Fruit fly (Drosophila melanogaster): ENCODE measurements around the gene CG7298.

Gene CG7298

DNA sequence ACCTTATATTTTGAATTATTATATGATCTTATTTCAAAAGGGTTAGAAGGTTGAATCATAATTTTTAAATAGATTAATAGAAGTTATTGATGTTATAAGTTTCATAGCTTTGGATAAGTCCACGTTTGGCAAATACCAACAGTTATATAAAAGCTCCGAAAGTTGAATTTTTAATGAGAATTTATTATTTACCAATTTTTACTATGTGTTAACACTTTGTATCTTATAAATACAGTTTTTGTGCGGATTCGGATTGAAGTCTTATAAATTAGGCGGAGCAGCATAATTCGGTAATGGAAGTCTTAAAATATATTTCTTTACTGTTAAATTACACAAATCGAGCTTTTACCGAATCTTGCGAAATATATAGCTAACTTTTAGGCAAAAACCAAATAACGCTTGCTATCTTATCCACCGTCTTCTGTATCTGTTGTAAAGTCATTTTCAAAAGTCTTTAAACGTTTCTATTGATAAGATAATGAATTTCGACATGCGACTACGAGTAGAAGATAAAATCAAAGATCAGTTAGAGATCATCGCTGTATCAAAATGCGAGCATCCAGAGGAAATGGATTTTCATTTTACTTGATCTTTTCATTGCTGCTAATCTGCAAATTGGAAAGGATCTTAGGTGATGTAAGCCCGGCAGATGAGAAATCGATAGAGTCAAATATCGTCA is 3.8 kb downstream of the CG7298 start, which contains the start of gene CG42833:
Gene CG42833, plus strand, starts transcription at position 525 of the 679 bp plus-strand sequence.
- no peak for TF ChIP-seq CG17806 (tag; optimal IDR thresholded peaks at IDR 0.05)

DNA sequence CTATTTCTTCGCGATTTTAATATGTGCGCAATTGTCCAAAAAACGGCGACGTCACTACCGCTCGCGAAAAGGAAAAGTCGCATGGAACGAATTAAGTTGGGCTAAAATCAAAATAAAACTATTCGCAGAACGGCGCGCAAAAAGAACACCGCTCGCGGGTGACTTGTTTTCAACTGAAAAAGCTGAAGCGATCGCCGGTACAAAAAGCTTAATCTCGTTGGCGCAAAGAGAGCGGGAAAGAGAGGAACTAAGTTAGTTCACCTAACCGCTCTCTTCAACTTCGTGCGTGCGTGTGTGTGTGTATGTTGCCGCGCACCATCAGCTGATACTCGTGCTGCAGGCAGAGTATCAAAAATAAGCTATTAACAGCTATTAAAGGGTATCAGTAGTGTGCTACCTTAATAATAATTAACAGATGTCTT is 5.3 kb downstream of the CG7298 start, which contains the start of gene CG42674:
Gene CG42674, minus strand, starts transcription at position 180 of the 422 bp plus-strand sequence.
- TF ChIP-seq Pif1B (GFP tag; optimal IDR thresholded peaks at IDR 0.05) (peak; percentile 30), CG8159 (tag; optimal IDR thresholded peaks at IDR 0.05) (no peak), Pif1A (GFP tag; optimal IDR thresholded peaks at IDR 0.05) (no peak), CG10348 (GFP tag; IDR thresholded peaks at IDR 0.05) (no peak), CG17806 (tag; optimal IDR thresholded peaks at IDR 0.05) (no peak), CG32121 (GFP tag; IDR thresholded peaks at IDR 0.05) (no peak), rn (GFP tag; IDR thresholded peaks at IDR 0.05) (no peak), gl (tag; optimal IDR thresholded peaks at IDR 0.05) (no peak), EcR (GFP tag; optimal IDR thresholded peaks at IDR 0.05) (no peak), CG13204 (GFP tag; optimal IDR thresholded peaks at IDR 0.05) (no peak), CG8301 (tag; optimal IDR thresholded peaks at IDR 0.05) (no peak), fd96Ca (GFP tag; IDR thresholded peaks at IDR 0.05) (no peak), CG4496 (GFP tag; IDR thresholded peaks at IDR 0.05) (peak; percentile 54; the same call in 1 of the 3 replicates), CG9948 (tag; optimal IDR thresholded peaks at IDR 0.05) (no peak), CG14655 (GFP tag; optimal IDR thresholded peaks at IDR 0.05) (no peak), D1 (tag; optimal IDR thresholded peaks at IDR 0.05) (no peak)

DNA sequence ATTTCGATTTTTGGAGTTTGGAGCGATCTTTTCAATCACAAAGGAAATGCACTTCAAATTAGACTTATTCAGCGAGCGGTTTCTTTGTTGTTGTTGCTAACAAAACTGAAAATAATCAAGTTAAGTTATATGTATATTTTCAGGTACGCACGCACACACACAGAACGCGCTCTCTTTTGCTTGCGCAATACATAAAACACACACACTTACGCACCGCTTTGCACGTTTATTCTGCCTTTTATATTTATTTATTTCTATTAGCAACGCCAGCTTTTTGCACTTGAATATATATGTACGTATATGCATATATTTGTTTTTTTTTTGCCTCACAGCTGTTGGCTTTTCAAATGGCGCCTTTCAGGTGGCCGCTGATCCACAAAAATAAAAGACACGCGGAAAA is 5.8 kb downstream of the CG7298 start:
- TF ChIP-seq fd96Ca (GFP tag; IDR thresholded peaks at IDR 0.05), result 0 out of 3 replicates have a peak, but pooled peaks have one; percentile 12
- TF ChIP-seq CG13204 (GFP tag; optimal IDR thresholded peaks at IDR 0.05), result no peak
- TF ChIP-seq CG17806 (tag; optimal IDR thresholded peaks at IDR 0.05), result no peak
- no peak for TF ChIP-seq Pif1B (GFP tag; optimal IDR thresholded peaks at IDR 0.05)

dm6 chr3L:20197213-20197612 is 6.3 kb downstream of the CG7298 start:
- TF ChIP-seq CG8159 (tag; optimal IDR thresholded peaks at IDR 0.05) (no peak), CG10348 (GFP tag; IDR thresholded peaks at IDR 0.05) (no peak), CG14655 (GFP tag; optimal IDR thresholded peaks at IDR 0.05) (no peak), CG34367 (tag; optimal IDR thresholded peaks at IDR 0.05) (no peak), CG32121 (GFP tag; IDR thresholded peaks at IDR 0.05) (no peak), Pif1A (GFP tag; optimal IDR thresholded peaks at IDR 0.05) (no peak), Ets98B (GFP tag; IDR thresholded peaks at IDR 0.05) (no peak), D1 (tag; optimal IDR thresholded peaks at IDR 0.05) (no peak), Snoo (tag; optimal IDR thresholded peaks at IDR 0.05) (no peak), CG15710 (tag; optimal IDR thresholded peaks at IDR 0.05) (no peak)

dm6 chr3L:20196321-20196720 is 7.2 kb downstream of the CG7298 start:
- no peak for TF ChIP-seq CG15710 (tag; optimal IDR thresholded peaks at IDR 0.05)
- no peak for TF ChIP-seq rn (GFP tag; IDR thresholded peaks at IDR 0.05)
- TF ChIP-seq CG13204 (GFP tag; optimal IDR thresholded peaks at IDR 0.05), result no peak
- TF ChIP-seq CG8301 (tag; optimal IDR thresholded peaks at IDR 0.05), result no peak

dm6 chr3L:20195875-20196274 is 7.6 kb downstream of the CG7298 start:
- peak; percentile 86 for TF ChIP-seq CG17806 (tag; optimal IDR thresholded peaks at IDR 0.05)
- peak; percentile 92 for TF ChIP-seq CG14655 (GFP tag; optimal IDR thresholded peaks at IDR 0.05)
- peak; percentile 85 for TF ChIP-seq CG8159 (tag; optimal IDR thresholded peaks at IDR 0.05)
- TF ChIP-seq CG13204 (GFP tag; optimal IDR thresholded peaks at IDR 0.05), result peak; percentile 48
- peak; percentile 91 for TF ChIP-seq CG8301 (tag; optimal IDR thresholded peaks at IDR 0.05)
- peak; percentile 85 for TF ChIP-seq CG34367 (tag; optimal IDR thresholded peaks at IDR 0.05)
- TF ChIP-seq Pif1A (GFP tag; optimal IDR thresholded peaks at IDR 0.05), result peak; percentile 90
- peak; percentile 90 for TF ChIP-seq CG4496 (GFP tag; IDR thresholded peaks at IDR 0.05)
- TF ChIP-seq CG12605 (GFP tag; IDR thresholded peaks at IDR 0.05), result peak; percentile 78
- TF ChIP-seq gl (tag; optimal IDR thresholded peaks at IDR 0.05), result peak; percentile 67
- TF ChIP-seq Pif1B (GFP tag; optimal IDR thresholded peaks at IDR 0.05), result peak; percentile 86
- TF ChIP-seq Snoo (tag; optimal IDR thresholded peaks at IDR 0.05), result peak; percentile 2
- peak; percentile 83 for TF ChIP-seq CG9948 (tag; optimal IDR thresholded peaks at IDR 0.05)
- peak; percentile 73 for TF ChIP-seq D1 (tag; optimal IDR thresholded peaks at IDR 0.05)
- TF ChIP-seq fd96Ca (GFP tag; IDR thresholded peaks at IDR 0.05), result peak; percentile 94
- TF ChIP-seq CG15710 (tag; optimal IDR thresholded peaks at IDR 0.05), result peak; percentile 88
- TF ChIP-seq CG10348 (GFP tag; IDR thresholded peaks at IDR 0.05), result peak; percentile 50; the same call in 1 of the 2 replicates
- peak; percentile 88 for TF ChIP-seq Ets98B (GFP tag; IDR thresholded peaks at IDR 0.05)
- peak; percentile 81 for TF ChIP-seq CG32121 (GFP tag; IDR thresholded peaks at IDR 0.05)
- TF ChIP-seq rn (GFP tag; IDR thresholded peaks at IDR 0.05), result peak; percentile 65; the same call in 1 of the 2 replicates
- TF ChIP-seq EcR (GFP tag; optimal IDR thresholded peaks at IDR 0.05), result peak; percentile 54

DNA sequence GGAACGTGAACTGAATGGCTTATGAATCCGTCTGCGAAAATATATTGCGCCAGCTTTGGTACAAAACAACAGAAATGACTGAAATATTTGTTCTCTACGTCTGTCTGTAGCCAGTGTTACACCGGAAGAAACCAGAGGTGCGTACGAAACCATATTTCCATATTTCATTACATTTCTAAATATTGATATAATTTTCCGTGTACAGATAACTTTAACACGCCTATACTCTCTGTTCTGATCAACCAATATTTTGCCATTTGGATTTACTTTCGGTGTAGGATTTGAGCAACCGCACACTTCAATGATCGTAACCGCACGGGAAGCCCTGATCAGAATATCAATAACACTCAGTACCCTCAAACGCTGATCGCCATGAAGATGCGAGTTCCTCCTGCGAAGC is 8.8 kb downstream of the CG7298 start:
- peak; percentile 58 for TF ChIP-seq CG34367 (tag; optimal IDR thresholded peaks at IDR 0.05)
- TF ChIP-seq D1 (tag; optimal IDR thresholded peaks at IDR 0.05), result no peak
- TF ChIP-seq EcR (GFP tag; optimal IDR thresholded peaks at IDR 0.05), result no peak
- TF ChIP-seq fd96Ca (GFP tag; IDR thresholded peaks at IDR 0.05), result peak; percentile 72; the same call in 2 of the 3 replicates
- TF ChIP-seq CG8159 (tag; optimal IDR thresholded peaks at IDR 0.05), result peak; percentile 40
- peak; percentile 67 for TF ChIP-seq Ets98B (GFP tag; IDR thresholded peaks at IDR 0.05)
- peak; percentile 59; the same call in 1 of the 2 replicates for TF ChIP-seq CG32121 (GFP tag; IDR thresholded peaks at IDR 0.05)
- TF ChIP-seq CG15710 (tag; optimal IDR thresholded peaks at IDR 0.05), result peak; percentile 57
- TF ChIP-seq CG14655 (GFP tag; optimal IDR thresholded peaks at IDR 0.05), result peak; percentile 71
- TF ChIP-seq Pif1A (GFP tag; optimal IDR thresholded peaks at IDR 0.05), result peak; percentile 51
- peak; percentile 78 for TF ChIP-seq CG4496 (GFP tag; IDR thresholded peaks at IDR 0.05)
- no peak for TF ChIP-seq rn (GFP tag; IDR thresholded peaks at IDR 0.05)
- no peak for TF ChIP-seq gl (tag; optimal IDR thresholded peaks at IDR 0.05)
- TF ChIP-seq Snoo (tag; optimal IDR thresholded peaks at IDR 0.05), result peak; percentile 55
- no peak for TF ChIP-seq CG10348 (GFP tag; IDR thresholded peaks at IDR 0.05)
- peak; percentile 56 for TF ChIP-seq CG8301 (tag; optimal IDR thresholded peaks at IDR 0.05)
- no peak for TF ChIP-seq CG13204 (GFP tag; optimal IDR thresholded peaks at IDR 0.05)
- peak; percentile 60 for TF ChIP-seq Pif1B (GFP tag; optimal IDR thresholded peaks at IDR 0.05)
- peak; percentile 64 for TF ChIP-seq CG17806 (tag; optimal IDR thresholded peaks at IDR 0.05)
- no peak for TF ChIP-seq CG12605 (GFP tag; IDR thresholded peaks at IDR 0.05)
- TF ChIP-seq CG9948 (tag; optimal IDR thresholded peaks at IDR 0.05), result peak; percentile 54

Data from whole organism, pupa.